Worm (Caenorhabditis elegans) whole organism, late embryonic: Measurements from ENCODE around the gene lact-3.

ENCODE experiments used
- ama-1 ChIP-seq: fragments of 150-350 bp; optimal IDR thresholded peaks from 2 replicates; lab custom pipeline; 2014
- ceh-18 ChIP-seq: sonication (generic microtip); optimal IDR thresholded peaks from 2 replicates; lab custom pipeline; 2016; ENCODE audit warnings: missing genetic modification characterization, missing compliant biosample characterization
- ceh-24 ChIP-seq: sonication (generic microtip); optimal IDR thresholded peaks from 2 replicates; lab custom pipeline; 2016; ENCODE audit warnings: mild to moderate bottlenecking, missing genetic modification characterization, missing compliant biosample characterization
- ceh-45 ChIP-seq: fragments of 200-800 bp; sonication (Bioruptor generic); IDR thresholded peaks from 2 replicates; pipeline ENCODE4 v1.3.6; 2022; ENCODE audit warnings: missing genetic modification reagents, missing genetic modification characterization, missing compliant biosample characterization
- ets-4 ChIP-seq: sonication (generic microtip); optimal IDR thresholded peaks from 2 replicates; lab custom pipeline; 2016; ENCODE audit warnings: missing genetic modification characterization, missing compliant biosample characterization
- gmeb-2 ChIP-seq: sonication (generic microtip); optimal IDR thresholded peaks from 2 replicates; lab custom pipeline; 2016; ENCODE audit warnings: missing genetic modification characterization, inconsistent platforms, missing compliant biosample characterization
- pat-9 ChIP-seq: fragments of 200-800 bp; sonication (Bioruptor generic); optimal IDR thresholded peaks from 2 replicates; lab custom pipeline; 2018; ENCODE audit warnings: mild to moderate bottlenecking, missing genetic modification characterization, moderate library complexity, missing compliant biosample characterization
- pha-4 ChIP-seq: fragments of 150-350 bp; optimal IDR thresholded peaks from 2 replicates; lab custom pipeline; 2018; ENCODE audit warnings: missing biosample characterization, missing genetic modification reagents, missing genetic modification characterization
- rnt-1 ChIP-seq: sonication (generic microtip); optimal IDR thresholded peaks from 2 replicates; lab custom pipeline; 2016; ENCODE audit warnings: missing genetic modification characterization, missing compliant biosample characterization
- sdc-2 ChIP-seq: sonication (generic microtip); optimal IDR thresholded peaks from 2 replicates; lab custom pipeline; 2016; ENCODE audit warnings: missing genotype, missing genetic modification characterization, missing compliant biosample characterization
- sox-4 ChIP-seq: sonication (generic microtip); optimal IDR thresholded peaks from 2 replicates; lab custom pipeline; 2017; ENCODE audit warnings: mild to moderate bottlenecking, missing genetic modification characterization, inconsistent platforms, missing compliant biosample characterization
- unc-42 ChIP-seq: sonication (generic microtip); optimal IDR thresholded peaks from 2 replicates; lab custom pipeline; 2016; ENCODE audit warnings: missing genotype, missing genetic modification characterization, missing compliant biosample characterization
- ztf-16 ChIP-seq: sonication (generic microtip); optimal IDR thresholded peaks from 2 replicates; lab custom pipeline; 2017; ENCODE audit warnings: missing genetic modification characterization, missing compliant biosample characterization

- TF ChIP-seq ama-1 (no peak), ceh-18 (no peak), pat-9 (tag; lab: Kevin White, UChicago) (no peak), sdc-2 (tag; lab: Kevin White, UChicago) (no peak), sox-4 (tag; lab: Kevin White, UChicago) (no peak), rnt-1 (tag; lab: Kevin White, UChicago) (no peak), ets-4 (tag; lab: Kevin White, UChicago) (no peak), unc-42 (no peak), ceh-45 (no peak), pha-4 (tag; lab: Kevin White, UChicago) (no peak), ztf-16 (no peak), ceh-24 (no peak), gmeb-2 (tag; lab: Kevin White, UChicago) (no peak)
Observed at ce11 chrII:10621965-10622364, 35.5 kb downstream of the lact-3 start, which contains the start of gene cutl-9.
